Fruit fly (Drosophila melanogaster) whole organism, pupa: ENCODE measurements around the gene CG7550.

Source experiments
- CG10348 ChIP-seq: fragments of 200-800 bp; sonication (Bioruptor generic); IDR thresholded peaks from 2 replicates; pipeline ENCODE4 v1.3.6; 2022; ENCODE audit warnings: missing biosample characterization, missing genetic modification characterization
- CG13204 ChIP-seq: fragments of 200-800 bp; sonication (Bioruptor generic); optimal IDR thresholded peaks from 2 replicates; lab custom pipeline; 2018; ENCODE audit warnings: missing biosample characterization, mild to moderate bottlenecking, missing genetic modification characterization, moderate library complexity
- CG14655 ChIP-seq: fragments of 200-800 bp; sonication (Bioruptor generic); optimal IDR thresholded peaks from 3 replicates; lab custom pipeline; 2017; ENCODE audit warnings: mild to moderate bottlenecking, missing biosample characterization, missing genetic modification reagents, missing genetic modification characterization
- CG15710 ChIP-seq: fragments of 200-800 bp; sonication (Bioruptor generic); optimal IDR thresholded peaks from 2 replicates; lab custom pipeline; 2018; ENCODE audit warnings: missing biosample characterization, mild to moderate bottlenecking, missing genetic modification characterization, moderate library complexity
- CG17806 ChIP-seq: fragments of 200-800 bp; sonication (Bioruptor generic); optimal IDR thresholded peaks from 2 replicates; lab custom pipeline; 2018; ENCODE audit warnings: missing biosample characterization, mild to moderate bottlenecking, missing genetic modification characterization, moderate library complexity
- CG32121 ChIP-seq: fragments of 200-800 bp; sonication (Bioruptor generic); IDR thresholded peaks from 2 replicates; pipeline ENCODE4 v1.3.6; 2022; ENCODE audit warnings: missing biosample characterization, missing genetic modification characterization
- CG34367 ChIP-seq: fragments of 200-800 bp; sonication (Bioruptor generic); optimal IDR thresholded peaks from 2 replicates; lab custom pipeline; 2018; ENCODE audit warnings: missing biosample characterization, mild to moderate bottlenecking, missing genetic modification characterization
- CG4496 ChIP-seq: fragments of 200-800 bp; sonication (Bioruptor generic); IDR thresholded peaks from 3 replicates; pipeline ENCODE4 v1.3.6; 2022; ENCODE audit warnings: missing biosample characterization, missing genetic modification characterization
- CG8159 ChIP-seq: fragments of 200-800 bp; sonication (Bioruptor generic); optimal IDR thresholded peaks from 3 replicates; lab custom pipeline; 2018; ENCODE audit warnings: missing biosample characterization, mild to moderate bottlenecking, missing genetic modification characterization, moderate library complexity
- CG8301 ChIP-seq: fragments of 200-800 bp; sonication (Bioruptor generic); optimal IDR thresholded peaks from 2 replicates; lab custom pipeline; 2018; ENCODE audit warnings: missing biosample characterization, mild to moderate bottlenecking, missing genetic modification characterization
- CG9948 ChIP-seq: fragments of 200-800 bp; sonication (Bioruptor generic); optimal IDR thresholded peaks from 2 replicates; lab custom pipeline; 2018; ENCODE audit warnings: missing biosample characterization, mild to moderate bottlenecking, missing genetic modification characterization, moderate library complexity
- D1 ChIP-seq: fragments of 200-800 bp; sonication (Bioruptor generic); optimal IDR thresholded peaks from 2 replicates; lab custom pipeline; 2018; ENCODE audit warnings: missing biosample characterization, mild to moderate bottlenecking, missing genetic modification characterization, moderate library complexity
- EcR ChIP-seq: fragments of 200-800 bp; sonication (Bioruptor generic); optimal IDR thresholded peaks from 3 replicates; lab custom pipeline; 2019; ENCODE audit warnings: missing biosample characterization, missing genetic modification characterization, mild to moderate bottlenecking, moderate library complexity, missing genetic modification reagents
- Ets98B ChIP-seq: fragments of 200-800 bp; sonication (Bioruptor generic); IDR thresholded peaks from 2 replicates; pipeline ENCODE4 v1.3.6; 2022; ENCODE audit warnings: missing biosample characterization, missing genetic modification characterization
- Pif1A ChIP-seq: fragments of 200-800 bp; sonication (Bioruptor generic); optimal IDR thresholded peaks from 3 replicates; lab custom pipeline; 2016; ENCODE audit warnings: missing biosample characterization, missing genetic modification characterization
- Pif1B ChIP-seq: fragments of 200-800 bp; sonication (Bioruptor generic); optimal IDR thresholded peaks from 3 replicates; lab custom pipeline; 2016; ENCODE audit warnings: missing biosample characterization, missing genetic modification characterization
- Snoo ChIP-seq: fragments of 200-800 bp; sonication (Bioruptor generic); optimal IDR thresholded peaks from 3 replicates; lab custom pipeline; 2017; ENCODE audit warnings: missing biosample characterization, mild to moderate bottlenecking, missing genetic modification characterization, inconsistent platforms
- fd96Ca ChIP-seq: fragments of 200-800 bp; sonication (Bioruptor generic); IDR thresholded peaks from 3 replicates; pipeline ENCODE4 v1.3.6; 2022; ENCODE audit warnings: missing biosample characterization, missing genetic modification characterization
- gl ChIP-seq: fragments of 200-800 bp; sonication (Bioruptor generic); optimal IDR thresholded peaks from 2 replicates; lab custom pipeline; 2018; ENCODE audit warnings: missing biosample characterization, mild to moderate bottlenecking, missing genetic modification characterization
- rn ChIP-seq: fragments of 200-800 bp; sonication (Bioruptor generic); IDR thresholded peaks from 2 replicates; pipeline ENCODE4 v1.3.6; 2022; ENCODE audit warnings: missing biosample characterization, missing genetic modification characterization

The CG7550 gene

dm6 chr3L:8074944-8075343 is 49.4 kb downstream of the CG7550 start:
- TF ChIP-seq CG10348 (GFP tag; lab: Robert Waterston, UW) (no peak), Pif1B (GFP tag; lab: Kevin White, UChicago) (no peak), CG9948 (no peak), CG8159 (no peak), CG14655 (GFP tag; lab: Kevin White, UChicago) (no peak), fd96Ca (no peak), CG4496 (GFP tag; lab: Robert Waterston, UW) (no peak), CG15710 (no peak), CG32121 (GFP tag; lab: Robert Waterston, UW) (no peak), CG17806 (tag; lab: Kevin White, UChicago) (no peak), rn (GFP tag; lab: Robert Waterston, UW) (no peak), CG13204 (GFP tag; lab: Kevin White, UChicago) (no peak), Snoo (tag; lab: Kevin White, UChicago) (no peak), CG34367 (no peak), D1 (tag; lab: Kevin White, UChicago) (no peak)

- no peak for TF ChIP-seq D1 (tag; lab: Kevin White, UChicago)
- TF ChIP-seq Pif1A (GFP tag; lab: Kevin White, UChicago): no peak
- no peak for TF ChIP-seq CG10348 (GFP tag; lab: Robert Waterston, UW)
- no peak for TF ChIP-seq EcR
- TF ChIP-seq CG34367: no peak
- no peak for TF ChIP-seq Pif1B (GFP tag; lab: Kevin White, UChicago)
- no peak for TF ChIP-seq rn (GFP tag; lab: Robert Waterston, UW)
- no peak for TF ChIP-seq fd96Ca
- TF ChIP-seq CG14655 (GFP tag; lab: Kevin White, UChicago): no peak
- no peak for TF ChIP-seq CG8301
- TF ChIP-seq CG8159: no peak
- no peak for TF ChIP-seq CG17806 (tag; lab: Kevin White, UChicago)
- TF ChIP-seq CG32121 (GFP tag; lab: Robert Waterston, UW): no peak
- TF ChIP-seq CG9948: no peak
- TF ChIP-seq Ets98B (GFP tag; lab: Robert Waterston, UW): no peak
- TF ChIP-seq gl (tag; lab: Kevin White, UChicago): no peak
- TF ChIP-seq CG4496 (GFP tag; lab: Robert Waterston, UW): no peak
- no peak for TF ChIP-seq CG13204 (GFP tag; lab: Kevin White, UChicago)
Measured at dm6 chr3L:8073872-8074271, 50.5 kb downstream of the CG7550 start.
